Worm (Caenorhabditis elegans): Measurements from ENCODE around the gene nhr-251.

Gene nhr-251

ce11 chrV:600231-600630 lies at the start of gene nhr-251:
nhr-251 (plus strand) TSS chrV:600531.
- TF ChIP-seq ceh-100 (GFP tag; IDR thresholded peaks at IDR 0.05) (no peak), lin-26 (GFP tag; IDR thresholded peaks at IDR 0.05) (no peak), zim-3 (tag; optimal IDR thresholded peaks at IDR 0.05) (no peak), hmg-20 (GFP tag; IDR thresholded peaks at IDR 0.05) (no peak), rcor-1 (GFP tag; IDR thresholded peaks at IDR 0.05) (no peak), nhr-27 (tag; optimal IDR thresholded peaks at IDR 0.05) (no peak), nfyb-1 (GFP tag; IDR thresholded peaks at IDR 0.05) (no peak), ztf-26 (tag; optimal IDR thresholded peaks at IDR 0.05) (no peak), cebp-2 (GFP tag; IDR thresholded peaks at IDR 0.05) (no peak), ama-1 (optimal IDR thresholded peaks at IDR 0.05) (no peak), ama-1 (GFP tag; optimal IDR thresholded peaks at IDR 0.05) (no peak)

- no peak for TF ChIP-seq F52B5.7 (tag; optimal IDR thresholded peaks at IDR 0.05)
- TF ChIP-seq ekl-4 (GFP tag; IDR thresholded peaks at IDR 0.05), result no peak
- no peak for TF ChIP-seq ztf-25 (GFP tag; IDR thresholded peaks at IDR 0.05)
- no peak for TF ChIP-seq repo-1 (tag; optimal IDR thresholded peaks at IDR 0.05)
- TF ChIP-seq atf-7 (tag; optimal IDR thresholded peaks at IDR 0.05), result no peak
- TF ChIP-seq ztf-3 (GFP tag; optimal IDR thresholded peaks at IDR 0.05), result no peak
- TF ChIP-seq hmg-20 (GFP tag; IDR thresholded peaks at IDR 0.05), result no peak
Measured at ce11 chrV:552406-552805, 47.9 kb upstream of the nhr-251 start.

ce11 chrV:553067-553466 lies 47.3 kb upstream of the nhr-251 start, which contains the start of gene C14C6.8:
C14C6.8 (minus strand) TSS chrV:553167.
- TF ChIP-seq rec-8 (tag; optimal IDR thresholded peaks at IDR 0.05) (no peak), C06A6.2 (GFP tag; conservative IDR thresholded peaks at IDR 0.05) (no peak), aptf-2 (GFP tag; conservative IDR thresholded peaks at IDR 0.05) (no peak), mel-28 (tag; optimal IDR thresholded peaks at IDR 0.05; ENCODE audit: borderline replicate concordance) (no peak), him-1 (tag; optimal IDR thresholded peaks at IDR 0.05) (no peak), bed-1 (GFP tag; IDR thresholded peaks at IDR 0.05) (no peak), hmg-20 (GFP tag; IDR thresholded peaks at IDR 0.05) (no peak), F55B11.4 (tag; optimal IDR thresholded peaks at IDR 0.05; ENCODE audit: borderline replicate concordance, insufficient read depth) (no peak), sea-2 (GFP tag; IDR thresholded peaks at IDR 0.05) (no peak), F10E7.11 (tag; optimal IDR thresholded peaks at IDR 0.05) (no peak), pbrm-1 (GFP tag; IDR thresholded peaks at IDR 0.05) (no peak), nhr-179 (tag; optimal IDR thresholded peaks at IDR 0.05) (no peak), nhr-27 (tag; optimal IDR thresholded peaks at IDR 0.05) (no peak), nfya-1 (tag; optimal IDR thresholded peaks at IDR 0.05; ENCODE audit: borderline replicate concordance, insufficient read depth) (no peak), somi-1 (GFP tag; optimal IDR thresholded peaks at IDR 0.05) (no peak), ceh-27 (GFP tag; optimal IDR thresholded peaks at IDR 0.05) (no peak), lin-26 (GFP tag; IDR thresholded peaks at IDR 0.05) (no peak), let-607 (tag; optimal IDR thresholded peaks at IDR 0.05) (no peak), ets-4 (GFP tag; optimal IDR thresholded peaks at IDR 0.05) (no peak)

- TF ChIP-seq ceh-91 (GFP tag; IDR thresholded peaks at IDR 0.05), result no peak
- no peak for TF ChIP-seq ZK185.1 (tag; optimal IDR thresholded peaks at IDR 0.05; ENCODE audit: poor library complexity, severe bottlenecking)
- no peak for TF ChIP-seq F55B11.4 (tag; optimal IDR thresholded peaks at IDR 0.05; ENCODE audit: borderline replicate concordance, insufficient read depth)
- no peak for TF ChIP-seq ztf-26 (tag; optimal IDR thresholded peaks at IDR 0.05)
- TF ChIP-seq lin-54 (GFP tag; optimal IDR thresholded peaks at IDR 0.05), result no peak
- TF ChIP-seq him-1 (tag; optimal IDR thresholded peaks at IDR 0.05), result no peak
- TF ChIP-seq ccch-3 (GFP tag; optimal IDR thresholded peaks at IDR 0.05), result no peak
- TF ChIP-seq hmg-20 (GFP tag; IDR thresholded peaks at IDR 0.05), result no peak
- no peak for TF ChIP-seq sdz-38 (tag; optimal IDR thresholded peaks at IDR 0.05)
- TF ChIP-seq madf-6 (GFP tag; IDR thresholded peaks at IDR 0.05), result no peak
Measured at ce11 chrV:556055-556454, 44.3 kb upstream of the nhr-251 start, which contains the start of gene srx-8. srx-8 (minus strand) TSS chrV:556155.
